Worm (Caenorhabditis elegans) whole organism, L2 larva: ENCODE measurements around the gene grl-13.

Experiments
- C34F6.9 ChIP-seq: fragments of 150-350 bp; optimal IDR thresholded peaks from 2 replicates; lab custom pipeline; 2014; ENCODE audit warnings: missing biosample characterization, missing genetic modification characterization
- ZK546.5 ChIP-seq: sonication (generic microtip); optimal IDR thresholded peaks from 2 replicates; lab custom pipeline; 2017; ENCODE audit warnings: missing biosample characterization, missing genetic modification characterization
- aly-2 ChIP-seq: fragments of 150-350 bp; optimal IDR thresholded peaks from 2 replicates; lab custom pipeline; 2014; ENCODE audit warnings: missing biosample characterization, missing genetic modification characterization
- ama-1 ChIP-seq: fragments of 150-350 bp; optimal IDR thresholded peaks from 2 replicates; lab custom pipeline; 2018; ENCODE audit warnings: inconsistent platforms
- ceh-16 ChIP-seq: fragments of 150-350 bp; optimal IDR thresholded peaks from 2 replicates; lab custom pipeline; 2014; ENCODE audit warnings: missing biosample characterization, missing genetic modification characterization
- ceh-82 ChIP-seq: fragments of 150-350 bp; optimal IDR thresholded peaks from 2 replicates; lab custom pipeline; 2014; ENCODE audit warnings: missing biosample characterization, missing genetic modification characterization
- nhr-10 ChIP-seq: sonication (generic microtip); optimal IDR thresholded peaks from 2 replicates; lab custom pipeline; 2017; ENCODE audit warnings: missing biosample characterization, missing genetic modification characterization
- nhr-11 ChIP-seq: fragments of 150-350 bp; optimal IDR thresholded peaks from 2 replicates; lab custom pipeline; 2014; ENCODE audit warnings: missing biosample characterization, missing genetic modification characterization
- skn-1 ChIP-seq: sonication (generic microtip); optimal IDR thresholded peaks from 2 replicates; lab custom pipeline; 2017; ENCODE audit warnings: missing biosample characterization, missing genetic modification characterization
- unc-62 ChIP-seq: fragments of 150-350 bp; optimal IDR thresholded peaks from 2 replicates; lab custom pipeline; 2014; ENCODE audit warnings: missing biosample characterization, missing genetic modification reagents, missing genetic modification characterization
- ztf-11 ChIP-seq: sonication (generic microtip); optimal IDR thresholded peaks from 2 replicates; lab custom pipeline; 2017; ENCODE audit warnings: missing biosample characterization, missing genetic modification characterization

DNA sequence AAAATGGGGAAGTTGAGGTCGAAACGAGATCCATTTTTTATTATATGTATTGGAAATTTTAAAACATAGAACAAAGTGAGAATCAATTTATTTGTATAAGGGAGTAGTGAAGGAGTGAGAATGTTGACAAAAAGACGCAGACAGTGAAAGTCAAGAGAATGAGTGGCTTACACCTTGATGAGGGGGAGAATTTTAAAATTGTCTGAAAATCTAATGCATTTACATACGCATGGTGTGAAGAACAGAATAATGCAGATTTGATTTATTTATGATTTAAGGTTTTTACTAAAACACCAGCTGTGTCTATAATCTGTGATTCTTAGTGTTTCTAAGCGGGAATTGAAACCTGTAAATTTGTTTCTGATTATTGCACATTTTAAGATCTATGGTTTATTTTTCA is 39.0 kb downstream of the grl-13 start, which contains the start of gene nhr-125:
- TF ChIP-seq nhr-11 (tag; lab: Kevin White, UChicago) (no peak), ama-1 (lab: Kevin White, UChicago) (no peak), aly-2 (tag; lab: Kevin White, UChicago) (no peak), ztf-11 (no peak), unc-62 (GFP tag; lab: Kevin White, UChicago) (no peak), skn-1 (tag; lab: Kevin White, UChicago) (no peak), C34F6.9 (tag; lab: Kevin White, UChicago) (no peak), nhr-10 (tag; lab: Kevin White, UChicago) (no peak), ceh-16 (tag; lab: Kevin White, UChicago) (no peak), ZK546.5 (tag; lab: Kevin White, UChicago) (no peak), ceh-82 (tag; lab: Kevin White, UChicago) (no peak)
